Worm (Caenorhabditis elegans) whole organism, L3 larva: Measurements from ENCODE around the gene W06D12.6.

Source experiments
- ZK546.5 ChIP-seq: sonication (generic microtip); optimal IDR thresholded peaks from 2 replicates; lab custom pipeline; 2017; ENCODE audit warnings: missing biosample characterization, missing genetic modification characterization
- ama-1 ChIP-seq: fragments of 150-350 bp; optimal IDR thresholded peaks from 2 replicates; lab custom pipeline; 2018
- ceh-16 ChIP-seq: sonication (generic microtip); optimal IDR thresholded peaks from 2 replicates; lab custom pipeline; 2017; ENCODE audit warnings: missing biosample characterization, missing genetic modification characterization
- fkh-10 ChIP-seq: sonication (generic microtip); optimal IDR thresholded peaks from 2 replicates; lab custom pipeline; 2017; ENCODE audit warnings: missing biosample characterization, missing genetic modification reagents, missing genetic modification characterization
- jun-1 ChIP-seq: fragments of 150-350 bp; optimal IDR thresholded peaks from 2 replicates; lab custom pipeline; 2014; ENCODE audit warnings: missing biosample characterization, missing genetic modification reagents, missing genetic modification characterization
- nhr-237 ChIP-seq: fragments of 150-350 bp; optimal IDR thresholded peaks from 2 replicates; lab custom pipeline; 2014; ENCODE audit warnings: missing biosample characterization, missing genetic modification characterization
- nhr-67 ChIP-seq: fragments of 150-350 bp; optimal IDR thresholded peaks from 2 replicates; lab custom pipeline; 2014; ENCODE audit warnings: missing biosample characterization, missing genetic modification characterization
- nhr-76 ChIP-seq: fragments of 150-350 bp; sonication (generic microtip); optimal IDR thresholded peaks from 5 replicates; lab custom pipeline; 2014; ENCODE audit warnings: missing biosample characterization, missing genetic modification characterization
- nhr-77 ChIP-seq: fragments of 150-350 bp; optimal IDR thresholded peaks from 2 replicates; lab custom pipeline; 2014; ENCODE audit warnings: missing biosample characterization, missing genetic modification characterization
- unc-39 ChIP-seq: sonication (generic microtip); optimal IDR thresholded peaks from 4 replicates; lab custom pipeline; 2017; ENCODE audit warnings: missing biosample characterization, missing genetic modification characterization
- unc-62 ChIP-seq: fragments of 150-350 bp; sonication (generic microtip); optimal IDR thresholded peaks from 4 replicates; lab custom pipeline; 2014; ENCODE audit warnings: missing biosample characterization, missing genetic modification reagents, missing genetic modification characterization
- zag-1 ChIP-seq: fragments of 150-350 bp; optimal IDR thresholded peaks from 2 replicates; lab custom pipeline; 2014; ENCODE audit warnings: missing biosample characterization, missing genetic modification characterization

- TF ChIP-seq nhr-237 (tag; lab: Kevin White, UChicago) (no peak), zag-1 (tag; lab: Kevin White, UChicago) (no peak), ceh-16 (no peak), ama-1 (no peak), ZK546.5 (no peak), fkh-10 (GFP tag; lab: Kevin White, UChicago) (no peak), nhr-77 (tag; lab: Kevin White, UChicago) (no peak), nhr-67 (tag; lab: Kevin White, UChicago) (no peak), unc-39 (tag; lab: Kevin White, UChicago) (no peak), jun-1 (tag; lab: Kevin White, UChicago) (no peak), nhr-76 (no peak), unc-62 (GFP tag; lab: Kevin White, UChicago) (no peak)
Measured at ce11 chrV:17683290-17683689, 22.6 kb upstream of the W06D12.6 start.
